Worm (Caenorhabditis elegans) whole organism, L1 larva: ENCODE data around the gene prk-2.

ENCODE experiments used
- C34B4.2 ChIP-seq: sonication (generic microtip); optimal IDR thresholded peaks from 2 replicates; lab custom pipeline; 2017; ENCODE audit warnings: mild to moderate bottlenecking, missing genetic modification characterization, missing compliant biosample characterization
- aly-2 ChIP-seq: fragments of 150-350 bp; optimal IDR thresholded peaks from 2 replicates; lab custom pipeline; 2014; ENCODE audit warnings: missing biosample characterization, missing genetic modification characterization
- ceh-8 ChIP-seq: fragments of 200-800 bp; sonication (Bioruptor generic); optimal IDR thresholded peaks from 2 replicates; lab custom pipeline; 2018; ENCODE audit warnings: mild to moderate bottlenecking, missing genetic modification characterization, moderate library complexity, missing compliant biosample characterization
- ceh-82 ChIP-seq, 3 experiments: fragments of 150-350 bp in 1 of 3; sonication (generic microtip) in 2 of 3; optimal IDR thresholded peaks; 2 replicates each; lab custom pipeline; 2014 to 2017; ENCODE audit warnings: missing biosample characterization in 3 of 3, missing genetic modification characterization in 3 of 3
- dpl-1 ChIP-seq, 3 experiments: fragments of 150-350 bp in 2 of 3; sonication (generic microtip) in 1 of 3; optimal IDR thresholded peaks; 2 replicates each; lab custom pipeline; 2014 to 2017; ENCODE audit warnings: missing biosample characterization in 3 of 3, missing genetic modification characterization in 3 of 3, missing genetic modification reagents in 3 of 3
- dsc-1 ChIP-seq: sonication (generic microtip); optimal IDR thresholded peaks from 2 replicates; lab custom pipeline; 2016; ENCODE audit warnings: mild to moderate bottlenecking, missing genetic modification characterization, missing compliant biosample characterization
- efl-1 ChIP-seq, 4 experiments: fragments of 150-350 bp; optimal IDR thresholded peaks in 3 of 4; peaks in 1 of 4; 1 replicate in 1 of 4; 2 replicates in 3 of 4; lab custom pipeline; 2014; ENCODE audit warnings: missing biosample characterization in 2 of 4, missing genetic modification characterization in 2 of 4, missing genetic modification reagents in 2 of 4
- fkh-8 ChIP-seq: sonication (generic microtip); optimal IDR thresholded peaks from 2 replicates; lab custom pipeline; 2016; ENCODE audit warnings: mild to moderate bottlenecking, missing genetic modification characterization, missing compliant biosample characterization
- fos-1 ChIP-seq: fragments of 150-350 bp; optimal IDR thresholded peaks from 2 replicates; lab custom pipeline; 2014; ENCODE audit warnings: missing biosample characterization, missing genetic modification characterization
- hlh-17 ChIP-seq: fragments of 200-800 bp; sonication (Bioruptor generic); optimal IDR thresholded peaks from 2 replicates; lab custom pipeline; 2018; ENCODE audit warnings: missing genetic modification characterization, mild to moderate bottlenecking, missing compliant biosample characterization, moderate library complexity, borderline replicate concordance
- hlh-4 ChIP-seq: sonication (generic microtip); optimal IDR thresholded peaks from 2 replicates; lab custom pipeline; 2016; ENCODE audit warnings: mild to moderate bottlenecking, missing genetic modification characterization, missing compliant biosample characterization
- irx-1 ChIP-seq: sonication (generic microtip); optimal IDR thresholded peaks from 2 replicates; lab custom pipeline; 2016; ENCODE audit warnings: missing genetic modification characterization, missing compliant biosample characterization
- isw-1 ChIP-seq: fragments of 200-800 bp; sonication (Bioruptor generic); IDR thresholded peaks from 2 replicates; pipeline ENCODE4 v1.3.6; 2022; ENCODE audit warnings: missing genetic modification characterization, missing compliant biosample characterization
- lin-13 ChIP-seq: fragments of 150-350 bp; optimal IDR thresholded peaks from 2 replicates; lab custom pipeline; 2014; ENCODE audit warnings: missing biosample characterization, missing genetic modification reagents, missing genetic modification characterization
- lin-35 ChIP-seq, 2 experiments: fragments of 150-350 bp; optimal IDR thresholded peaks; 2 replicates each; lab custom pipeline; 2014; ENCODE audit warnings: missing biosample characterization in 2 of 2, missing genetic modification characterization in 2 of 2, missing genetic modification reagents in 2 of 2
- lin-39 ChIP-seq: fragments of 150-350 bp; optimal IDR thresholded peaks from 2 replicates; lab custom pipeline; 2014; ENCODE audit warnings: missing biosample characterization, missing genetic modification reagents, missing genetic modification characterization
- lsy-2 ChIP-seq, 2 experiments: fragments of 150-350 bp; optimal IDR thresholded peaks; 2 replicates each; lab custom pipeline; 2014; ENCODE audit warnings: missing biosample characterization in 2 of 2, missing genetic modification characterization in 2 of 2
- mab-9 ChIP-seq: fragments of 200-800 bp; sonication (Bioruptor generic); IDR thresholded peaks from 2 replicates; pipeline ENCODE4 v1.3.6; 2022; ENCODE audit warnings: missing genetic modification reagents, missing genetic modification characterization, missing compliant biosample characterization
- mdl-1 ChIP-seq, 2 experiments: fragments of 150-350 bp; optimal IDR thresholded peaks; 2 replicates each; lab custom pipeline; 2014 to 2017; ENCODE audit warnings: missing biosample characterization in 2 of 2, missing genetic modification characterization in 2 of 2, inconsistent platforms in 1 of 2
- nhr-11 ChIP-seq: fragments of 150-350 bp; optimal IDR thresholded peaks from 2 replicates; lab custom pipeline; 2014; ENCODE audit warnings: missing biosample characterization, missing genetic modification characterization
- nhr-20 ChIP-seq: sonication (generic microtip); optimal IDR thresholded peaks from 2 replicates; lab custom pipeline; 2016; ENCODE audit warnings: mild to moderate bottlenecking, missing genetic modification characterization, missing compliant biosample characterization
- nhr-47 ChIP-seq: sonication (generic microtip); optimal IDR thresholded peaks from 2 replicates; lab custom pipeline; 2016; ENCODE audit warnings: mild to moderate bottlenecking, missing genetic modification characterization, moderate library complexity, missing compliant biosample characterization
- nhr-71 ChIP-seq: sonication (generic microtip); optimal IDR thresholded peaks from 2 replicates; lab custom pipeline; 2016; ENCODE audit warnings: mild to moderate bottlenecking, missing genetic modification characterization, moderate library complexity, missing compliant biosample characterization
- pax-3 ChIP-seq: fragments of 200-800 bp; sonication (Bioruptor generic); optimal IDR thresholded peaks from 2 replicates; lab custom pipeline; 2018; ENCODE audit warnings: mild to moderate bottlenecking, missing genetic modification characterization, moderate library complexity, missing compliant biosample characterization
- pqm-1 ChIP-seq: sonication (generic microtip); optimal IDR thresholded peaks from 3 replicates; lab custom pipeline; 2017; ENCODE audit warnings: missing biosample characterization, missing genetic modification characterization
- skn-1 ChIP-seq: fragments of 150-350 bp; optimal IDR thresholded peaks from 2 replicates; lab custom pipeline; 2014; ENCODE audit warnings: missing biosample characterization, missing genetic modification characterization
- snpc-4 ChIP-seq: fragments of 150-350 bp; optimal IDR thresholded peaks from 2 replicates; lab custom pipeline; 2014; ENCODE audit warnings: missing biosample characterization, missing genetic modification characterization
- snu-23 ChIP-seq: sonication (generic microtip); optimal IDR thresholded peaks from 2 replicates; lab custom pipeline; 2016; ENCODE audit warnings: missing genetic modification characterization, missing compliant biosample characterization
- swsn-7 ChIP-seq: sonication (generic microtip); optimal IDR thresholded peaks from 2 replicates; lab custom pipeline; 2016; ENCODE audit warnings: missing genetic modification characterization, missing compliant biosample characterization
- tbx-2 ChIP-seq: sonication (generic microtip); optimal IDR thresholded peaks from 2 replicates; lab custom pipeline; 2016; ENCODE audit warnings: missing genetic modification characterization, missing compliant biosample characterization
- unc-130 ChIP-seq: fragments of 150-350 bp; optimal IDR thresholded peaks from 2 replicates; lab custom pipeline; 2017; ENCODE audit warnings: missing biosample characterization, missing genetic modification characterization, inconsistent platforms
- unc-30 ChIP-seq: sonication (generic microtip); optimal IDR thresholded peaks from 2 replicates; lab custom pipeline; 2017; ENCODE audit warnings: missing biosample characterization, missing genetic modification characterization
- unc-62 ChIP-seq: fragments of 150-350 bp; optimal IDR thresholded peaks from 2 replicates; lab custom pipeline; 2014; ENCODE audit warnings: missing biosample characterization, missing genetic modification reagents, missing genetic modification characterization
- unc-86 ChIP-seq: sonication (generic microtip); optimal IDR thresholded peaks from 2 replicates; lab custom pipeline; 2016; ENCODE audit warnings: missing genetic modification characterization, missing compliant biosample characterization
- vab-15 ChIP-seq: sonication (generic microtip); optimal IDR thresholded peaks from 2 replicates; lab custom pipeline; 2017; ENCODE audit warnings: missing genotype, mild to moderate bottlenecking, missing genetic modification characterization, missing compliant biosample characterization
- zip-4 ChIP-seq: fragments of 200-800 bp; sonication (Bioruptor generic); optimal IDR thresholded peaks from 2 replicates; lab custom pipeline; 2018; ENCODE audit warnings: mild to moderate bottlenecking, missing genetic modification characterization, moderate library complexity, missing compliant biosample characterization
- ztf-11 ChIP-seq, 2 experiments: sonication (generic microtip); optimal IDR thresholded peaks; 2 replicates each; lab custom pipeline; 2016 to 2017; ENCODE audit warnings: missing genetic modification characterization in 2 of 2, missing biosample characterization in 1 of 2, missing compliant biosample characterization in 1 of 2
- ztf-4 ChIP-seq: fragments of 150-350 bp; optimal IDR thresholded peaks from 2 replicates; lab custom pipeline; 2014; ENCODE audit warnings: missing biosample characterization, missing genetic modification characterization

Gene prk-2

DNA sequence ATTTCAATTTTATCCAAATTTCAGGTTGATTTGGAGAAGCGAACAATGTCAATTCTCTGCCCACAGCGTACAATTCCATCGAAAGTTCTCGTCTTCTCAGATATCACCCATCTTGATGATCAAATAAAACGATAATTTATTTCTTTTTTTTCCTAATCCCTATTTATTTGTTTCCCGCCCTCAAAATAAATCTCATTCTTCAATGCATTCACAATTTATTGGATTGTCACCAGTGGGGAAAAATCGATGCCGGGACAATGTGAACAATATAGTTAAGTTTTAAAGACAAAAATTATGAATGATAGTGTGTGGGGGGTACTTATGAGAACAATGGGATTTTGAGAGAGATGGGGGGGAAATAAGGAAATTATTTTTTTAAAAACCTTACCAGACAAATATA, 30.4 kb upstream of the prk-2 start:
- no peak for TF ChIP-seq isw-1 (GFP tag; lab: Robert Waterston, UW)
- no peak for TF ChIP-seq fos-1 (tag; lab: Kevin White, UChicago)
- no peak for TF ChIP-seq nhr-20 (tag; lab: Kevin White, UChicago)
- no peak for TF ChIP-seq ztf-4 (tag; lab: Kevin White, UChicago)
- no peak for TF ChIP-seq lin-39 (tag; lab: Kevin White, UChicago)
- no peak for TF ChIP-seq fkh-8 (tag; lab: Kevin White, UChicago)
- TF ChIP-seq swsn-7 = no peak
- no peak for TF ChIP-seq unc-86
- TF ChIP-seq lin-13 = no peak
- no peak for TF ChIP-seq unc-130 (tag; lab: Kevin White, UChicago)
- TF ChIP-seq snu-23 (GFP tag; lab: Kevin White, UChicago) = no peak
- no peak for TF ChIP-seq ceh-8
- no peak for TF ChIP-seq zip-4 (GFP tag; lab: Kevin White, UChicago)
- no peak for TF ChIP-seq aly-2 (tag; lab: Kevin White, UChicago)
- no peak for TF ChIP-seq nhr-71
- TF ChIP-seq, all 84 proteins: peak for 0

DNA sequence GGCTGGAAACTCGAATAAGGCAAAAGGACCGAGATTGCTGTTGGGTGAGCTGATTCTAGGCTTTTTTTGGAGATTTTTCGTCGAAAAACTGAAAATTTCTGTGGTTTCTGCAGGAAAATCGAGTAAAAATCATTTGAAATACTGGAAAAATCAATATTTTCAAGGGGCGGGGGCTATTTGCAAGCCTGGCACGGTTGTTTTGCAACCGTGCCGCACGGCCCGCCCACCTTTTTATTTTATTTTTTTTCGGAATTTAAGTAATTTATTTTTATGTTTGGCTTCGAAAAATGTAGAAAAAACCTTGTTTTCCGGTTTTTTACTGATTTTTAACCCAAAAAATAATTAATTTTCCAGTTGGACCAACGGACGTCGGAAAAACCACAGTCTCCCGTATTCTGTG, 28.5 kb upstream of the prk-2 start:
- no peak for TF ChIP-seq mdl-1 (tag; optimal IDR thresholded peaks at IDR 0.05; lab: Kevin White, UChicago)
- TF ChIP-seq ztf-11 (tag; optimal IDR thresholded peaks at IDR 0.05; lab: Kevin White, UChicago) = no peak
- TF ChIP-seq swsn-7 = no peak
- no peak for TF ChIP-seq dsc-1 (tag; lab: Kevin White, UChicago)
- no peak for TF ChIP-seq lin-35 (GFP tag; optimal IDR thresholded peaks at IDR 0.05; lab: Kevin White, UChicago)
- TF ChIP-seq isw-1 (GFP tag; lab: Robert Waterston, UW) = no peak
- TF ChIP-seq pqm-1 (tag; lab: Kevin White, UChicago) = no peak
- no peak for TF ChIP-seq dpl-1 (GFP tag; optimal IDR thresholded peaks at IDR 0.05; lab: Kevin White, UChicago)
- no peak for TF ChIP-seq C34B4.2 (tag; lab: Kevin White, UChicago)
- no peak for TF ChIP-seq snpc-4 (tag; lab: Kevin White, UChicago)
- no peak for TF ChIP-seq irx-1 (tag; lab: Kevin White, UChicago)
- no peak for TF ChIP-seq nhr-47
- TF ChIP-seq nhr-20 (tag; lab: Kevin White, UChicago) = no peak
- no peak for TF ChIP-seq hlh-4 (tag; lab: Kevin White, UChicago)

DNA sequence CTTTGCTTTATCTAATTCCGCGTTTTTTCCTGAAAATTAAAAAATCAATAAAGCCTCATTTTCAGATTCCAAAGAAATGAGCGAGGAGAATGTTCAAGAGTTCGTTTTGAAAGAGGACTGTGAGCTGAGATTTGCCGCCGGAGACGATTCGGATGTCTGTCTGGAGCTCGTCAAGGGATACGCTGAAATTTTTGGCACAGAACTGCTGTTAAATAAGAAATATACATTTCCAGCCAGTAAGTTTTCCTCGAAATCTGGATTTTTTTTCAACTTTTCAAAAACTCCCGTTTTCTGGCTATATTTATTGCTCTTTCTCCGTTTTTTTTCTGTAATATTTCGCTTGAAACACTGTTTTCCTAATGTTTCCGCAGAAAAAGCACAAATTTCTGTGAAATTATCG, 27.7 kb upstream of the prk-2 start, which contains the start of gene clpf-1:
Gene clpf-1, plus strand, starts transcription at position 66 of the 400 bp plus-strand sequence.
- no peak for TF ChIP-seq efl-1 (optimal IDR thresholded peaks at IDR 0.05; lab: Kevin White, UChicago)
- peak in 1 of 2 experiments; percentile 70 for TF ChIP-seq efl-1 (GFP tag; optimal IDR thresholded peaks at IDR 0.05 in 1 of 2; lab: Kevin White, UChicago)
- TF ChIP-seq mab-9 (GFP tag; lab: Robert Waterston, UW) = no peak
- TF ChIP-seq nhr-47 = no peak
- no peak for TF ChIP-seq vab-15 (tag; lab: Kevin White, UChicago)
- no peak for TF ChIP-seq unc-30 (tag; lab: Kevin White, UChicago)
- no peak for TF ChIP-seq hlh-17 (GFP tag; lab: Kevin White, UChicago)
- no peak for TF ChIP-seq unc-62 (GFP tag; lab: Kevin White, UChicago)
- TF ChIP-seq unc-86 = no peak

- TF ChIP-seq tbx-2 (tag; lab: Kevin White, UChicago) = no peak
- no peak for TF ChIP-seq skn-1 (tag; lab: Kevin White, UChicago)
- no peak for TF ChIP-seq nhr-11 (tag; lab: Kevin White, UChicago)
- peak; percentile 26 to 54 for TF ChIP-seq efl-1 (optimal IDR thresholded peaks at IDR 0.05; lab: Kevin White, UChicago)
- peak; percentile 68 to 94 for TF ChIP-seq efl-1 (GFP tag; optimal IDR thresholded peaks at IDR 0.05 in 1 of 2; lab: Kevin White, UChicago)
- peak; percentile 37 to 77 for TF ChIP-seq lin-35 (GFP tag; optimal IDR thresholded peaks at IDR 0.05; lab: Kevin White, UChicago)
- no peak for TF ChIP-seq nhr-47
- TF ChIP-seq swsn-7 = no peak
- TF ChIP-seq ceh-82 (tag; optimal IDR thresholded peaks at IDR 0.05; lab: Kevin White, UChicago) = peak in 1 of 3 experiments; percentile 22
- peak; percentile 21 to 74 (median 62) for TF ChIP-seq dpl-1 (GFP tag; optimal IDR thresholded peaks at IDR 0.05; lab: Kevin White, UChicago)
- TF ChIP-seq snu-23 (GFP tag; lab: Kevin White, UChicago) = peak; percentile 5
- no peak for TF ChIP-seq pax-3 (tag; lab: Kevin White, UChicago)
- peak in 1 of 2 experiments; percentile 64 for TF ChIP-seq lsy-2 (tag; optimal IDR thresholded peaks at IDR 0.05; lab: Kevin White, UChicago)
These were observed 26.0 kb upstream of the prk-2 start, which contains the start of gene cri-3 for ce11 chrIII:3395874-3396467. Gene cri-3 (plus strand): TSS chrIII:3396355.
